Worm (Caenorhabditis elegans): ENCODE results near the gene pals-20.

The pals-20 gene

DNA sequence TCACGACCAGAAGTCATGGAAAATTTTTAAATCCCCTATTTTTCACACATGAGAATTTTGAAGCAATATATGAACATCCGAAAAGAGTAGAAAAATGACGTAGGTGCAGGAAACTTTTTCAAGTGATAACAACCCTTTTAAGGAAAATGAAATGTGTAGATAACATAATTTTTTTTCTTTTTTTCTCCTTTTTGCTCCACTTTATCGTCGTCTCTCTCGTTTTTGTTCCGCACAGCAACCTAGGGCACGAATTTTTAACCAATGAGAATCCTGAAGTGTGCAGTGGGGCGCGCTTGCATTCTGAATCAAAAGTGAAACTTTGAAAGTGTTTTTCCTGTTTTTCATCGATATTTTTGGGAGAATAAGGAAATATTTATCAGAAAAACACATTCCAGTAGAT lies 4.6 kb upstream of the pals-20 start (continued):
- no peak for TF ChIP-seq unc-98 (GFP tag; IDR thresholded peaks at IDR 0.05)
- TF ChIP-seq efl-1 (optimal IDR thresholded peaks at IDR 0.05): no peak
- peak in 1 of 2 experiments; percentile 86 for TF ChIP-seq efl-1 (GFP tag; optimal IDR thresholded peaks at IDR 0.05 in 1 of 2)

DNA sequence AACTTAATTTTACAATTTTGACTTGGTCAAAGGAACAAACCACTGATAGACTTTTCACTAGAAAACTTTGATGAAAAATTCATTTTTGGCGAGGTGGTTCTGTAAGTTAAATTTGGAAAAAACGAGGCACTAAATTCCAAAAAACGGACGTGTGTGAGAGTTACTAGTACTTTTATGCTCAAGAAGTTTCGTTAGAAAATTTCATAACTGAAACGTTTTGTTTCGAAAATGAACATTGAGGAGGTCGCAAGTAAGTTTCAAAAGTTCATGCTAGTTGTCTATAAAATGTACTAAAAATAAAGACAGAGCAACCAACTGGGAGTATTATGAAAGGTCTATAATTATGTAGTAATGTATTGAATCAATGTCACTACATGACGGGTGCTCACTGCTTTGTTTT lies 3.6 kb upstream of the pals-20 start, which contains the start of gene pals-17:
TSS of gene pals-17 (minus strand) at position 101 of the 400 bp plus-strand sequence.
- TF ChIP-seq aha-1 (tag; optimal IDR thresholded peaks at IDR 0.05) (no peak), nhr-84 (tag; optimal IDR thresholded peaks at IDR 0.05) (no peak), sptf-1 (tag; optimal IDR thresholded peaks at IDR 0.05) (no peak), snu-23 (GFP tag; optimal IDR thresholded peaks at IDR 0.05) (no peak), pag-3 (tag; optimal IDR thresholded peaks at IDR 0.05; ENCODE audit: borderline replicate concordance, insufficient read depth) (no peak), ces-1 (GFP tag; optimal IDR thresholded peaks at IDR 0.05) (no peak), lsy-2 (tag; optimal IDR thresholded peaks at IDR 0.05) (no peak)

DNA sequence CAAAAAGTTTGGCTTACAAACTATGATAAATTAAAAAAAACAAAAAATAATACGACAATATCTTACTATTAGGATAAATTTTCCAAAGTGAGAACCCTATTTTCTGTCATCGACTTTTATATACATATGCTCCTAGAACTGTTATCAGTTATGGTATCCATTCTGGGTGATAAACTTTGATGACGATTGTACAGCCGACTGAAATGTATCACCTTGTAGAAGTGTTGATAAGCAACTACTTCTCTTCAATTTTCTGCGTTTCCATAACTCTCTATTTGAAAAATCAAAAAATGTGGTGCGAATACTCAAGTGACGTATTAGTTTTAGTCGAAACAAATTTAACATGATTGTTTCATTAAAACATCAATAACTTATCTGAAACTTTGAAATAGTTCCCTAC lies 1.9 kb upstream of the pals-20 start:
- TF ChIP-seq tlp-1 (tag; optimal IDR thresholded peaks at IDR 0.05) (peak; percentile 66), dsc-1 (tag; optimal IDR thresholded peaks at IDR 0.05) (no peak), fos-1 (tag; optimal IDR thresholded peaks at IDR 0.05) (no peak), lin-14 (GFP tag; optimal IDR thresholded peaks at IDR 0.05) (no peak), F16B12.6 (tag; optimal IDR thresholded peaks at IDR 0.05) (no peak), nhr-28 (tag; optimal IDR thresholded peaks at IDR 0.05) (no peak), elt-2 (tag; optimal IDR thresholded peaks at IDR 0.05) (peak; percentile 90), mef-2 (tag; optimal IDR thresholded peaks at IDR 0.05) (no peak), mdl-1 (tag; optimal IDR thresholded peaks at IDR 0.05) (no peak), jun-1 (tag; optimal IDR thresholded peaks at IDR 0.05) (peak; percentile 13), nhr-71 (tag; optimal IDR thresholded peaks at IDR 0.05) (no peak), ceh-8 (GFP tag; optimal IDR thresholded peaks at IDR 0.05) (no peak), nhr-237 (tag; optimal IDR thresholded peaks at IDR 0.05) (no peak)

DNA sequence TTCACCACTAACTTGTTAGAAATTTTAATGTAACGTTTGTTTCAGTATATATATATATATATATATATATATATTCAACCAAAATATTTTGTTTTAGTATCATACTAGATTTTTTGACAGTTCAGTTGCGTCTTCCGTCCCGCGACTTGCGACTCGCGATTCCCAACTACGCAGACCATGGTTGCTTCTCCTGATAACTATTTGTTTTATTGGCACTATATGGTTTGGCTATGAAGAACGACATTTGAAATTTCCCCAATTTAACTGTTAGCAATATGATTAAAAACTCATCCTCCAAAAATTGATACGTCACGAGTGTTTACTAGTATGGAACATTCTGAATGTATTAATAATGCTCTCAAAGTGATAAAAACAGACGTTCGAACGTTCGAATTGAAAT lies 3.4 kb downstream of the pals-20 start:
- TF ChIP-seq tbx-2 (tag; optimal IDR thresholded peaks at IDR 0.05) (no peak), nhr-77 (tag; optimal IDR thresholded peaks at IDR 0.05) (no peak)

DNA sequence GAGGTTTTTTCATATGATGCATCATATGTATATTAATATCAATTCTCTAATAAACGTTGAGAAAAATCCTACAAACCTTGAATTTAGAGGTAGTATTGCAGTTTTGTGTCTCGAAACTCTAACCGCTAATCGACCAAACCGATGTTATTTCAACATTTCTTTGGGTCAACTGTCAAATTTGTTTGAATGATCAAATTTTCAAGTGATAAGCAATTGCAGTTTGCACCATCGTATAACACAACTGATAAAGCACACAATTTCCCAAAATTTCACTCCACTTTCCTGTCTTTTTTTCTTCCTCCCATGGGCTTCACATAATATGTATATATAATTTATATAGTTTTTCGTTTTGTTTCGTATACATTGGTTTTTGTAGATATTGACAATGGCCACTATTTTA lies 4.0 kb downstream of the pals-20 start, which contains the start of the genes fbxa-138 and Y82E9BR.5:
TSS of gene fbxa-138 (minus strand) at position 161 of the 400 bp plus-strand sequence.
TSS of gene Y82E9BR.5 (plus strand) at position 279 of the 400 bp plus-strand sequence.
- TF ChIP-seq dpl-1 (GFP tag; optimal IDR thresholded peaks at IDR 0.05) (no peak), elt-2 (tag; optimal IDR thresholded peaks at IDR 0.05) (peak; percentile 70), tlp-1 (tag; optimal IDR thresholded peaks at IDR 0.05) (peak; percentile 17)

DNA sequence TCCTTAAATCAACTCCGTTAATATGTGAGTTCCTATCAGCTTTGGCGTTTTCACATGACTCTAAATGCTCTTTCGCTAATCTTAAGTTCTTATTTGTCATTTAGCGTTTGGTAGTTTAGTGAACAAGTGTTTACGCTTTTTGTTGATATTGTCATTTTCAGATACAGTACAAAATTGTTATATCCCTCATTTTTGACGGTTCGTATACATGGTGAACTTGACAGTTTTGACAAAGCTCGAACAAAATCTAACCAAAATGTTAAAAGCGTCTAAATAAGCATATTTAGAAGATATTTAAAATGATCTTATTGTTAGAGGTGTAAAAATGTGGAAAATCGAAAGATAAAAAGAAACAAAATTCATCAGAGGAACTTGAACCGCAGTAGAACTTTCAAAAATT lies 4.6 kb downstream of the pals-20 start:
- no peak for TF ChIP-seq ceh-82 (tag; optimal IDR thresholded peaks at IDR 0.05)
- TF ChIP-seq elt-2 (tag; optimal IDR thresholded peaks at IDR 0.05): no peak
- TF ChIP-seq lin-13 (GFP tag; optimal IDR thresholded peaks at IDR 0.05): no peak
- no peak for TF ChIP-seq jun-1 (tag; optimal IDR thresholded peaks at IDR 0.05)
- TF ChIP-seq fkh-4 (tag; optimal IDR thresholded peaks at IDR 0.05; ENCODE audit: borderline replicate concordance): no peak
- no peak for TF ChIP-seq elt-3 (tag; optimal IDR thresholded peaks at IDR 0.05)
- no peak for TF ChIP-seq ztf-11 (tag; optimal IDR thresholded peaks at IDR 0.05)
- no peak for TF ChIP-seq nhr-47 (tag; optimal IDR thresholded peaks at IDR 0.05)
- no peak for TF ChIP-seq vab-15 (tag; optimal IDR thresholded peaks at IDR 0.05)
- no peak for TF ChIP-seq isw-1 (GFP tag; IDR thresholded peaks at IDR 0.05)
- TF ChIP-seq nhr-90 (tag; optimal IDR thresholded peaks at IDR 0.05; ENCODE audit: poor library complexity): no peak
- no peak for TF ChIP-seq unc-30 (tag; optimal IDR thresholded peaks at IDR 0.05)
- TF ChIP-seq alr-1 (tag; optimal IDR thresholded peaks at IDR 0.05; ENCODE audit: borderline replicate concordance): no peak
- TF ChIP-seq lin-39 (tag; optimal IDR thresholded peaks at IDR 0.05): no peak
- TF ChIP-seq nhr-77 (tag; optimal IDR thresholded peaks at IDR 0.05): no peak

Data from whole organism, L1 larva.